Worm (Caenorhabditis elegans): ENCODE results near the gene C30G4.2.

ce11 chrX:17006843-17007242 is 38.6 kb downstream of the C30G4.2 start:
- TF ChIP-seq dao-5 (tag; optimal IDR thresholded peaks at IDR 0.05) (no peak), him-1 (tag; optimal IDR thresholded peaks at IDR 0.05) (no peak), W03F9.2 (tag; optimal IDR thresholded peaks at IDR 0.05) (no peak)

Measured in whole organism, L4/young adult.